Worm (Caenorhabditis elegans) whole organism, young adult: Measurements from ENCODE around the gene tig-2.

ENCODE experiments used
- B0035.1 ChIP-seq: sonication (generic microtip); optimal IDR thresholded peaks from 2 replicates; lab custom pipeline; 2016; ENCODE audit warnings: missing genetic modification characterization, mild to moderate bottlenecking, missing compliant biosample characterization, missing genotype, missing genetic modification reagents
- B0261.1 ChIP-seq: sonication (generic microtip); optimal IDR thresholded peaks from 2 replicates; lab custom pipeline; 2016; ENCODE audit warnings: mild to moderate bottlenecking, missing genetic modification characterization, moderate library complexity, missing compliant biosample characterization
- C06A6.2 ChIP-seq: fragments of 200-800 bp; sonication (Bioruptor generic); conservative IDR thresholded peaks from 2 replicates; pipeline ENCODE4 v1.3.6; 2022; ENCODE audit warnings: missing genetic modification characterization, missing compliant biosample characterization
- F57C9.4 ChIP-seq: sonication (generic microtip); optimal IDR thresholded peaks from 2 replicates; lab custom pipeline; 2017; ENCODE audit warnings: mild to moderate bottlenecking, missing genetic modification characterization, missing compliant biosample characterization
- K11D2.4 ChIP-seq: fragments of 200-800 bp; sonication (Bioruptor generic); IDR thresholded peaks from 2 replicates; pipeline ENCODE4 v1.3.6; 2022; ENCODE audit warnings: missing genetic modification reagents, missing genetic modification characterization, missing compliant biosample characterization
- Y53G8AR.9 ChIP-seq: fragments of 200-800 bp; sonication (Bioruptor generic); conservative IDR thresholded peaks from 2 replicates; pipeline ENCODE4 v1.3.6; 2022; ENCODE audit warnings: missing genetic modification reagents, missing genetic modification characterization, missing compliant biosample characterization
- Y67H2A.10 ChIP-seq: fragments of 200-800 bp; sonication (Bioruptor generic); conservative IDR thresholded peaks from 2 replicates; pipeline ENCODE4 v1.3.6; 2022; ENCODE audit warnings: missing genetic modification reagents, missing genetic modification characterization, missing compliant biosample characterization
- ZK185.1 ChIP-seq: sonication (generic microtip); optimal IDR thresholded peaks from 2 replicates; lab custom pipeline; 2016; ENCODE audit warnings: mild to moderate bottlenecking, missing genetic modification characterization, missing compliant biosample characterization; ENCODE audit not compliant: poor library complexity, severe bottlenecking
- akir-1 ChIP-seq: fragments of 200-800 bp; sonication (Bioruptor generic); optimal IDR thresholded peaks from 2 replicates; lab custom pipeline; 2018; ENCODE audit warnings: mild to moderate bottlenecking, missing genetic modification characterization, moderate library complexity, missing compliant biosample characterization
- aptf-2 ChIP-seq: fragments of 200-800 bp; sonication (Bioruptor generic); conservative IDR thresholded peaks from 2 replicates; pipeline ENCODE4 v1.3.6; 2022; ENCODE audit warnings: missing genetic modification reagents, missing genetic modification characterization, missing compliant biosample characterization
- attf-5 ChIP-seq: fragments of 200-800 bp; sonication (Bioruptor generic); optimal IDR thresholded peaks from 2 replicates; lab custom pipeline; 2018; ENCODE audit warnings: mild to moderate bottlenecking, missing genetic modification characterization, missing compliant biosample characterization
- bed-2 ChIP-seq: fragments of 200-800 bp; sonication (Bioruptor generic); IDR thresholded peaks from 2 replicates; pipeline ENCODE4 v1.3.6; 2022; ENCODE audit warnings: missing genetic modification reagents, missing genetic modification characterization, missing compliant biosample characterization
- ceh-100 ChIP-seq: fragments of 200-800 bp; sonication (Bioruptor generic); IDR thresholded peaks from 2 replicates; pipeline ENCODE4 v1.3.6; 2022; ENCODE audit warnings: missing genetic modification reagents, missing genetic modification characterization, missing compliant biosample characterization
- ceh-58 ChIP-seq: fragments of 200-800 bp; sonication (Bioruptor generic); IDR thresholded peaks from 2 replicates; pipeline ENCODE4 v1.3.6; 2022; ENCODE audit warnings: missing genetic modification characterization, missing compliant biosample characterization
- ceh-91 ChIP-seq: fragments of 200-800 bp; sonication (Bioruptor generic); IDR thresholded peaks from 2 replicates; pipeline ENCODE4 v1.3.6; 2022; ENCODE audit warnings: missing genetic modification reagents, missing genetic modification characterization, missing compliant biosample characterization
- die-1 ChIP-seq: sonication (generic microtip); optimal IDR thresholded peaks from 2 replicates; lab custom pipeline; 2016; ENCODE audit warnings: missing genotype, mild to moderate bottlenecking, missing genetic modification characterization, missing compliant biosample characterization
- dox-1 ChIP-seq: fragments of 200-800 bp; sonication (Bioruptor generic); IDR thresholded peaks from 2 replicates; pipeline ENCODE4 v1.3.6; 2022; ENCODE audit warnings: missing genetic modification reagents, missing genetic modification characterization, missing compliant biosample characterization
- efl-1 ChIP-seq: fragments of 150-350 bp; optimal IDR thresholded peaks from 2 replicates; lab custom pipeline; 2014; ENCODE audit warnings: missing biosample characterization, missing genetic modification reagents, missing genetic modification characterization
- egl-44 ChIP-seq: fragments of 200-800 bp; sonication (Bioruptor generic); IDR thresholded peaks from 2 replicates; pipeline ENCODE4 v1.3.6; 2022; ENCODE audit warnings: missing genetic modification reagents, missing genetic modification characterization, missing compliant biosample characterization
- egrh-3 ChIP-seq: fragments of 200-800 bp; sonication (Bioruptor generic); IDR thresholded peaks from 2 replicates; pipeline ENCODE4 v1.3.6; 2022; ENCODE audit warnings: missing genetic modification reagents, missing genetic modification characterization, missing compliant biosample characterization
- ets-4 ChIP-seq: fragments of 200-800 bp; sonication (Bioruptor generic); optimal IDR thresholded peaks from 2 replicates; lab custom pipeline; 2018; ENCODE audit warnings: mild to moderate bottlenecking, missing genetic modification characterization, missing compliant biosample characterization
- fkh-3 ChIP-seq: sonication (generic microtip); optimal IDR thresholded peaks from 2 replicates; lab custom pipeline; 2016; ENCODE audit warnings: mild to moderate bottlenecking, missing genetic modification characterization, missing compliant biosample characterization
- gei-17 ChIP-seq: fragments of 200-800 bp; sonication (Bioruptor generic); optimal IDR thresholded peaks from 2 replicates; lab custom pipeline; 2018; ENCODE audit warnings: mild to moderate bottlenecking, missing genetic modification characterization, missing compliant biosample characterization
- hlh-26 ChIP-seq: fragments of 200-800 bp; sonication (Bioruptor generic); conservative IDR thresholded peaks from 2 replicates; pipeline ENCODE4 v1.3.6; 2022; ENCODE audit warnings: missing genetic modification reagents, missing genetic modification characterization, missing compliant biosample characterization
- hrde-1 ChIP-seq: sonication (generic microtip); optimal IDR thresholded peaks from 2 replicates; lab custom pipeline; 2016; ENCODE audit warnings: missing genetic modification characterization, mild to moderate bottlenecking, missing compliant biosample characterization, moderate library complexity, missing genotype, missing genetic modification reagents, borderline replicate concordance
- lag-1 ChIP-seq: fragments of 200-800 bp; sonication (Bioruptor generic); IDR thresholded peaks from 2 replicates; pipeline ENCODE4 v1.3.6; 2022; ENCODE audit warnings: missing genetic modification reagents, missing genetic modification characterization, missing compliant biosample characterization
- lin-54 ChIP-seq: fragments of 200-800 bp; sonication (Bioruptor generic); optimal IDR thresholded peaks from 2 replicates; lab custom pipeline; 2018; ENCODE audit warnings: mild to moderate bottlenecking, missing genetic modification characterization, missing compliant biosample characterization
- mes-4 ChIP-seq: sonication (generic microtip); optimal IDR thresholded peaks from 2 replicates; lab custom pipeline; 2016; ENCODE audit warnings: missing genotype, missing genetic modification characterization, missing compliant biosample characterization
- mxl-1 ChIP-seq: sonication (generic microtip); optimal IDR thresholded peaks from 2 replicates; lab custom pipeline; 2016; ENCODE audit warnings: missing genetic modification characterization, missing compliant biosample characterization
- nfya-2 ChIP-seq: fragments of 200-800 bp; sonication (Bioruptor generic); IDR thresholded peaks from 2 replicates; pipeline ENCODE4 v1.3.6; 2022; ENCODE audit warnings: missing genetic modification reagents, missing genetic modification characterization, missing compliant biosample characterization
- nfyb-1 ChIP-seq: fragments of 200-800 bp; sonication (Bioruptor generic); IDR thresholded peaks from 2 replicates; pipeline ENCODE4 v1.3.6; 2022; ENCODE audit warnings: missing genetic modification reagents, missing genetic modification characterization, missing compliant biosample characterization
- nhr-179 ChIP-seq: sonication (generic microtip); optimal IDR thresholded peaks from 2 replicates; lab custom pipeline; 2016; ENCODE audit warnings: mild to moderate bottlenecking, missing genetic modification characterization, missing compliant biosample characterization
- rcor-1 ChIP-seq: fragments of 200-800 bp; sonication (Bioruptor generic); IDR thresholded peaks from 2 replicates; pipeline ENCODE4 v1.3.6; 2022; ENCODE audit warnings: missing genetic modification reagents, missing genetic modification characterization, missing compliant biosample characterization
- repo-1 ChIP-seq: sonication (generic microtip); optimal IDR thresholded peaks from 2 replicates; lab custom pipeline; 2017; ENCODE audit warnings: mild to moderate bottlenecking, missing genetic modification characterization, missing compliant biosample characterization
- rpc-1 ChIP-seq, 2 experiments: fragments of 150-350 bp in 1 of 2; sonication (generic microtip) in 1 of 2; optimal IDR thresholded peaks; 2 replicates each; lab custom pipeline; 2014 to 2018; ENCODE audit warnings: missing biosample characterization in 1 of 2, missing genetic modification characterization in 1 of 2, missing genetic modification reagents in 1 of 2, missing genotype in 1 of 2
- sdz-38 ChIP-seq: sonication (generic microtip); optimal IDR thresholded peaks from 2 replicates; lab custom pipeline; 2016; ENCODE audit warnings: missing genotype, missing genetic modification characterization, missing compliant biosample characterization
- sea-2 ChIP-seq: fragments of 200-800 bp; sonication (Bioruptor generic); IDR thresholded peaks from 2 replicates; pipeline ENCODE4 v1.3.6; 2022; ENCODE audit warnings: missing genetic modification characterization, missing compliant biosample characterization
- snpc-1.1 ChIP-seq: sonication (generic microtip); optimal IDR thresholded peaks from 2 replicates; lab custom pipeline; 2017; ENCODE audit warnings: missing genetic modification characterization, mild to moderate bottlenecking, missing compliant biosample characterization, antibody characterized with exemption, moderate library complexity, missing genotype, missing genetic modification reagents; ENCODE audit not compliant: insufficient read depth
- somi-1 ChIP-seq: fragments of 200-800 bp; sonication (Bioruptor generic); optimal IDR thresholded peaks from 2 replicates; lab custom pipeline; 2018; ENCODE audit warnings: mild to moderate bottlenecking, missing genetic modification characterization, missing compliant biosample characterization
- unc-62 ChIP-seq: fragments of 150-350 bp; optimal IDR thresholded peaks from 2 replicates; lab custom pipeline; 2014; ENCODE audit warnings: missing biosample characterization, missing genetic modification reagents, missing genetic modification characterization
- xnd-1 ChIP-seq: sonication (generic microtip); optimal IDR thresholded peaks from 2 replicates; lab custom pipeline; 2016; ENCODE audit warnings: missing genotype, missing genetic modification reagents, missing genetic modification characterization, missing compliant biosample characterization
- zfh-2 ChIP-seq: fragments of 200-800 bp; sonication (Bioruptor generic); conservative IDR thresholded peaks from 2 replicates; pipeline ENCODE4 v1.3.6; 2022; ENCODE audit warnings: missing genetic modification reagents, missing genetic modification characterization, missing compliant biosample characterization
- ztf-25 ChIP-seq: fragments of 200-800 bp; sonication (Bioruptor generic); IDR thresholded peaks from 2 replicates; pipeline ENCODE4 v1.3.6; 2022; ENCODE audit warnings: missing genetic modification reagents, missing genetic modification characterization, missing compliant biosample characterization
- ztf-6 ChIP-seq: fragments of 200-800 bp; sonication (Bioruptor generic); IDR thresholded peaks from 2 replicates; pipeline ENCODE4 v1.3.6; 2022; ENCODE audit warnings: missing genetic modification reagents, missing genetic modification characterization, missing compliant biosample characterization

tig-2 gene

DNA sequence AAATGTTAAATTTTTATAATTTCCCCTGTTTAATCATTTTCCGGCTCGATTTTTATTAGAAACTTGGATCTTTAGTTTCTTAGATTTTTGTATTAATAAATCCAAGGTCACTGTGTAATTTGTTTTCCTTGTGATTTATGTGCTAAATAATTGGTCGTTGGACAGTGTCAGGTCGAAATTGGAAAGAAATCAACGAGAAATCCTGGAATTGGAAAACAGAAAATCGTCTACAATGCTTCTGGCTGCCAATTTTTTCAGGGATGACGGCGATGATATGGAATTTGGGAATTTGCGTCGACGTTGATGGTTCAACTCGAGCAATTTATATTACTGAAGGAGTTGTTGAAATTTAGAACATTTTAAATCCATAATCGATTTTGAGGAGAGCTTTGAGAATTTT, 4.6 kb upstream of the tig-2 start (continued):
- TF ChIP-seq mxl-1 (tag; lab: Kevin White, UChicago) (no peak), attf-5 (no peak), snpc-1.1 (tag; lab: Kevin White, UChicago) (no peak)

DNA sequence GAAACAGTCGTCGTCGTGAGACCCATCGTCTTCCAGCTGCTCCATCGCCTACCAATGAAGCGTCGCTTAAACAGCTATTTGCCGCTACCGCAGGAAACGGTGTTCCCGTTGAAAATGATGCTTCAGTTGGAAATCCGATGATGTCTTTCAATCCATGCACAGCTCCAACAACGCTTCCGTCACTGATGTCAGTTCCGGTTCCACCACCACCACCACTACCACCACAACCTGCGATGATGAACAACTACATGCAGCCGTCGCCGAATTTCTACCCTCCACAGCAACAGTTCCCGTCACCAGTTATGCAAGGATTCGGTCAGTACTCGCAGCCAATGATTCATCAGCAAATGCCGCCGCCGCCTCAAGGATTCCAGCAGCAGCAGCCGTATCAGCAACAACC, 4.0 kb upstream of the tig-2 start:
- TF ChIP-seq nfyb-1 (GFP tag; lab: Robert Waterston, UW) (0 out of 2 replicates have a peak, but pooled peaks have one; percentile 58), zfh-2 (GFP tag; lab: Robert Waterston, UW) (peak; percentile 58; the same call in 1 of the 2 replicates), repo-1 (tag; lab: Kevin White, UChicago) (no peak)

DNA sequence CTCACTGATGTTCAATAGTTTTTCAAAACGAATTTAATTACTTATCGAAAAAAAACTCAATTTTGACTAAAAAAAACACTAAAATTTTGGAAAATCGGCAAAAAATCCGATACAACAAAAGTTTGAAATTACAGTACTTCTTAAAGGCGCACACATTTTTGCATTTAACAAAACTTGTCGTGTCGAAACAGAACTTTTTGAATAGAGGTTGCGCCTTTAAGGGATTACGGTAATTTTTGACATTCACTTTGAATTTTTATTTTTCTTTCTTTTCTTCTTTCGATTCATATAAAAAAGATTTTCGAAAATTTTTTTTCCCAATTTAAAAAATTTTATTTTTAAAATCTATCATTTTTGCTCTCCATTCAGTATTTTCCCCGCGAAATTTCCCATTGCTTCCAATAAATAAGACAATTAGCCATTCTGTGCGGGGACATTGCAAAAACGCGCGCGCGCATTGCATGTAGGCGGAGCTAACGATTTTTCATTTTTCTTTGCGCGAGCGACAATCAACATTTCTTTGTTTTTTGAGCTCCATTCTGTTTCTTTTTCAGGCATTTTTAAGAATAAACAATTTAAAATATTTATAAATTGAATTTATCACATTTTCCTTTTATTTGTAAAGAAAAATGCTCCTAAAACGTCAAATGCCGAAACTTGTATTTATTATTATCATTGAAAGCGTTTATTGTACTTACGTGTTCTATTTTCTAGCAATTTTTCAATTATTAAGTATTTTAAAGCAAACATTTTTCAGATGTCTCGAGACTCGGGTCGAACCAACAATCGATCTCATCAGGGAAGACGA, 1.4 kb upstream of the tig-2 start, which contains the start of gene F39G3.3:
F39G3.3 (plus strand) TSS at position 758 of the 808 bp plus-strand sequence.
- TF ChIP-seq Y67H2A.10 (no peak), K11D2.4 (GFP tag; lab: Robert Waterston, UW) (no peak), mes-4 (no peak), dox-1 (GFP tag; lab: Robert Waterston, UW) (peak; percentile 89), somi-1 (no peak), B0035.1 (no peak), unc-62 (GFP tag; lab: Kevin White, UChicago) (no peak), efl-1 (GFP tag; lab: Kevin White, UChicago) (peak; percentile 77), rcor-1 (no peak), repo-1 (tag; lab: Kevin White, UChicago) (no peak), gei-17 (no peak), akir-1 (GFP tag; lab: Kevin White, UChicago) (no peak), F57C9.4 (tag; lab: Kevin White, UChicago) (no peak), lin-54 (GFP tag; lab: Kevin White, UChicago) (peak; percentile 83), Y53G8AR.9 (GFP tag; lab: Robert Waterston, UW) (no peak), nhr-179 (tag; lab: Kevin White, UChicago) (no peak), sea-2 (GFP tag; lab: Robert Waterston, UW) (no peak), die-1 (peak; percentile 30), ets-4 (GFP tag; lab: Kevin White, UChicago) (no peak), hlh-26 (no peak), sdz-38 (tag; lab: Kevin White, UChicago) (no peak), B0261.1 (tag; lab: Kevin White, UChicago) (no peak), ceh-100 (GFP tag; lab: Robert Waterston, UW) (no peak), rpc-1 (optimal IDR thresholded peaks at IDR 0.05; lab: Kevin White, UChicago) (peak; percentile 45), rpc-1 (tag; optimal IDR thresholded peaks at IDR 0.05; lab: Kevin White, UChicago) (no peak), bed-2 (GFP tag; lab: Robert Waterston, UW) (no peak), egl-44 (GFP tag; lab: Robert Waterston, UW) (no peak), ztf-25 (no peak), ceh-58 (no peak), ztf-6 (GFP tag; lab: Robert Waterston, UW) (no peak), hrde-1 (tag; lab: Kevin White, UChicago) (peak; percentile 79), egrh-3 (no peak), aptf-2 (GFP tag; lab: Robert Waterston, UW) (no peak), xnd-1 (tag; lab: Kevin White, UChicago) (peak; percentile 97), ceh-91 (GFP tag; lab: Robert Waterston, UW) (peak; percentile 79), ZK185.1 (tag; lab: Kevin White, UChicago) (peak; percentile 73), fkh-3 (tag; lab: Kevin White, UChicago) (no peak), C06A6.2 (GFP tag; lab: Robert Waterston, UW) (no peak), nfya-2 (GFP tag; lab: Robert Waterston, UW) (no peak), lag-1 (no peak)
